Fruit fly (Drosophila melanogaster) whole organism: ENCODE data around the gene kirre.

Experiments
- CG8478 ChIP-seq: fragments of >200 bp; optimal IDR thresholded peaks from 2 replicates; lab custom pipeline; 2018; ENCODE audit warnings: inconsistent platforms
- Dll ChIP-seq: fragments of >200 bp; optimal IDR thresholded peaks from 2 replicates; lab custom pipeline; 2017
- psq ChIP-seq: fragments of >200 bp; optimal IDR thresholded peaks from 2 replicates; lab custom pipeline; 2017
- usp ChIP-seq: fragments of >200 bp; optimal IDR thresholded peaks from 2 replicates; lab custom pipeline; 2017; ENCODE audit warnings: missing biosample characterization, missing genetic modification characterization, mixed read lengths

DNA sequence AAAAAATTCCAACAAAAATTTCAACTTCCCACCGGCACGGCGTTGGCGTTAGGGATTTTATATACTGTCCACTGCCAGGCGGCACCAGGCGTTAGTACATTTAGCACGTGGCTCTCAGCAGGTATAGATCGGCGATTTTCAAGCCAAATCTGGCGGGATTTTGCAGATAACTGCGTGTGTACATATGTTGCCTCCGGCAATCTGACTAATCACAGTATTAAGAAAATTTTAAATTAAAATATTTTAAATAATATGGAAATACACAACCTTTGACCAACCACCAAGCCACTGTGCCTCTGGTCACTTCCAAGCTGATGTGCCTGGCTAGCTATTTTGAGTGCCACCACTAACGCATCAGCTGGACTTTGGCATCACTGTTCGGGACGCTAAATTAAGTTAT is 8.1 kb upstream of the kirre start, which contains the start of the genes ttm50 and CG2712:
- TF ChIP-seq Dll (lab: Kevin White, UChicago) (no peak), usp (GFP tag; lab: Kevin White, UChicago) (no peak), CG8478 (lab: Kevin White, UChicago) (no peak), psq (lab: Kevin White, UChicago) (no peak)
